Fruit fly (Drosophila melanogaster) whole organism, embryonic: ENCODE data around the gene SK.

ENCODE experiments used
- Asciz ChIP-seq: fragments of 200-800 bp; sonication (Bioruptor generic); optimal IDR thresholded peaks from 2 replicates; lab custom pipeline; 2017; ENCODE audit warnings: missing biosample characterization, mild to moderate bottlenecking, missing genetic modification characterization, missing genetic modification reagents
- CG10543 ChIP-seq: fragments of 200-800 bp; sonication (Bioruptor generic); optimal IDR thresholded peaks from 3 replicates; lab custom pipeline; 2017; ENCODE audit warnings: missing biosample characterization, mild to moderate bottlenecking, missing genetic modification characterization, moderate library complexity
- CG13624 ChIP-seq: fragments of 200-800 bp; sonication (Bioruptor generic); optimal IDR thresholded peaks from 2 replicates; lab custom pipeline; 2016; ENCODE audit warnings: missing biosample characterization, missing genetic modification characterization
- CG14441 ChIP-seq: fragments of 200-800 bp; sonication (Bioruptor generic); IDR thresholded peaks from 2 replicates; pipeline ENCODE4 v1.3.6; 2022; ENCODE audit warnings: missing biosample characterization, missing genetic modification characterization
- CG15514 ChIP-seq: fragments of 200-800 bp; sonication (Bioruptor generic); optimal IDR thresholded peaks from 3 replicates; lab custom pipeline; 2017; ENCODE audit warnings: missing biosample characterization, missing genetic modification characterization, mild to moderate bottlenecking, moderate library complexity, missing genetic modification reagents
- CG17328 ChIP-seq: fragments of 200-800 bp; sonication (Bioruptor generic); IDR thresholded peaks from 2 replicates; pipeline ENCODE4 v1.3.6; 2022; ENCODE audit warnings: missing biosample characterization, missing genetic modification characterization
- CG17829 ChIP-seq: fragments of 200-800 bp; optimal IDR thresholded peaks from 2 replicates; lab custom pipeline; 2019; ENCODE audit warnings: missing biosample characterization, mild to moderate bottlenecking, missing genetic modification characterization, moderate library complexity
- CG2678 ChIP-seq: fragments of 200-800 bp; sonication (Bioruptor generic); optimal IDR thresholded peaks from 3 replicates; lab custom pipeline; 2019; ENCODE audit warnings: missing biosample characterization, mild to moderate bottlenecking, missing genetic modification characterization, moderate library complexity
- CG31224 ChIP-seq: fragments of 200-800 bp; sonication (Bioruptor generic); IDR thresholded peaks from 2 replicates; pipeline ENCODE4 v1.3.6; 2022; ENCODE audit warnings: missing biosample characterization, missing genetic modification characterization
- CG31388 ChIP-seq: fragments of 200-800 bp; sonication (Bioruptor generic); optimal IDR thresholded peaks from 2 replicates; lab custom pipeline; 2016; ENCODE audit warnings: missing biosample characterization, missing genetic modification characterization
- CG3847 ChIP-seq: fragments of 200-800 bp; sonication (Bioruptor generic); IDR thresholded peaks from 2 replicates; pipeline ENCODE4 v1.3.6; 2022; ENCODE audit warnings: missing biosample characterization, missing genetic modification characterization
- CG3995 ChIP-seq: fragments of 200-800 bp; sonication (Bioruptor generic); optimal IDR thresholded peaks from 3 replicates; lab custom pipeline; 2016; ENCODE audit warnings: missing biosample characterization, missing genetic modification characterization
- CG4707 ChIP-seq: fragments of 200-800 bp; sonication (Bioruptor generic); optimal IDR thresholded peaks from 2 replicates; lab custom pipeline; 2018; ENCODE audit warnings: missing biosample characterization, mild to moderate bottlenecking, missing genetic modification characterization, moderate library complexity
- CG5180 ChIP-seq: fragments of 200-800 bp; sonication (Bioruptor generic); optimal IDR thresholded peaks from 3 replicates; lab custom pipeline; 2017; ENCODE audit warnings: missing biosample characterization, missing genetic modification characterization, mild to moderate bottlenecking, moderate library complexity, missing genetic modification reagents
- CG7786 ChIP-seq: fragments of 200-800 bp; sonication (Bioruptor generic); optimal IDR thresholded peaks from 2 replicates; lab custom pipeline; 2016; ENCODE audit warnings: missing biosample characterization, missing genetic modification characterization
- CG7928 ChIP-seq: fragments of 200-800 bp; sonication (Bioruptor generic); optimal IDR thresholded peaks from 2 replicates; lab custom pipeline; 2017; ENCODE audit warnings: missing biosample characterization, mild to moderate bottlenecking, missing genetic modification characterization
- Dbx ChIP-seq: fragments of 200-800 bp; sonication (Bioruptor generic); IDR thresholded peaks from 3 replicates; pipeline ENCODE4 v1.3.6; 2022; ENCODE audit warnings: missing biosample characterization, missing genetic modification characterization
- Ets65A ChIP-seq: fragments of 200-800 bp; sonication (Bioruptor generic); peaks from one replicate; lab custom pipeline; 2016; ENCODE audit warnings: missing biosample characterization, missing genetic modification characterization
- Hr78 ChIP-seq, 2 experiments: fragments of 200-800 bp in 1 of 2; fragments of >200 bp in 1 of 2; sonication (Bioruptor generic) in 1 of 2; optimal IDR thresholded peaks; 2 replicates each; lab custom pipeline; 2017 to 2019; ENCODE audit warnings: missing biosample characterization in 2 of 2, missing genetic modification characterization in 2 of 2, mild to moderate bottlenecking in 1 of 2, moderate library complexity in 1 of 2
- MBD-R2 ChIP-seq: fragments of 200-800 bp; sonication (Bioruptor generic); IDR thresholded peaks from 2 replicates; pipeline ENCODE4 v1.3.6; 2022; ENCODE audit warnings: missing biosample characterization, missing genetic modification characterization
- MESR4 ChIP-seq: fragments of 200-800 bp; sonication (Bioruptor generic); optimal IDR thresholded peaks from 2 replicates; lab custom pipeline; 2018; ENCODE audit warnings: missing biosample characterization, mild to moderate bottlenecking, missing genetic modification characterization, moderate library complexity
- Med ChIP-seq: fragments of 200-800 bp; sonication (Bioruptor generic); peaks from one replicate; lab custom pipeline; 2016; ENCODE audit warnings: missing biosample characterization, missing genetic modification characterization, mild to moderate bottlenecking, inconsistent platforms, moderate library complexity
- Meics ChIP-seq: fragments of 200-800 bp; sonication (Bioruptor generic); optimal IDR thresholded peaks from 2 replicates; lab custom pipeline; 2017; ENCODE audit warnings: missing biosample characterization, mild to moderate bottlenecking, missing genetic modification characterization
- Myb ChIP-seq: fragments of 200-800 bp; sonication (Bioruptor generic); optimal IDR thresholded peaks from 2 replicates; lab custom pipeline; 2016; ENCODE audit warnings: missing biosample characterization, missing genetic modification characterization
- Nf-YC ChIP-seq: fragments of 200-800 bp; optimal IDR thresholded peaks from 3 replicates; lab custom pipeline; 2019; ENCODE audit warnings: missing biosample characterization, mild to moderate bottlenecking, missing genetic modification characterization, moderate library complexity
- Pdp1 ChIP-seq, 2 experiments: fragments of 200-800 bp; sonication (Bioruptor generic); optimal IDR thresholded peaks; 3 replicates each; lab custom pipeline; 2016; ENCODE audit warnings: missing biosample characterization in 2 of 2, missing genetic modification characterization in 2 of 2, mild to moderate bottlenecking in 1 of 2, moderate library complexity in 1 of 2
- Sry-δ ChIP-seq: fragments of 200-800 bp; sonication (Bioruptor generic); optimal IDR thresholded peaks from 2 replicates; lab custom pipeline; 2016; ENCODE audit warnings: missing biosample characterization, missing genetic modification characterization
- TFAM ChIP-seq: fragments of 200-800 bp; sonication (Bioruptor generic); optimal IDR thresholded peaks from 2 replicates; lab custom pipeline; 2017; ENCODE audit warnings: missing biosample characterization, missing genetic modification characterization, inconsistent platforms
- Xrp1 ChIP-seq: fragments of 200-800 bp; sonication (Bioruptor generic); IDR thresholded peaks from 2 replicates; pipeline ENCODE4 v1.3.6; 2022; ENCODE audit warnings: missing biosample characterization, missing genetic modification characterization
- bigmax ChIP-seq: fragments of 200-800 bp; sonication (Bioruptor generic); optimal IDR thresholded peaks from 2 replicates; lab custom pipeline; 2018; ENCODE audit warnings: missing biosample characterization, mild to moderate bottlenecking, missing genetic modification characterization
- cg ChIP-seq: fragments of 200-800 bp; sonication (Bioruptor generic); optimal IDR thresholded peaks from 3 replicates; lab custom pipeline; 2019; ENCODE audit warnings: missing biosample characterization, mild to moderate bottlenecking, missing genetic modification characterization, moderate library complexity
- chinmo ChIP-seq: fragments of 200-800 bp; sonication (Bioruptor generic); IDR thresholded peaks from 4 replicates; pipeline ENCODE4 v1.3.6; 2022; ENCODE audit warnings: missing biosample characterization, missing genetic modification characterization; ENCODE audit not compliant: partially characterized antibody
- chm ChIP-seq: fragments of 200-800 bp; sonication (Bioruptor generic); IDR thresholded peaks from 2 replicates; pipeline ENCODE4 v1.3.6; 2022; ENCODE audit warnings: missing biosample characterization, missing genetic modification characterization
- eve ChIP-seq, 2 experiments: fragments of >200 bp; optimal IDR thresholded peaks; 2 replicates each; lab custom pipeline; 2017; ENCODE audit warnings: missing biosample characterization in 2 of 2, missing genetic modification characterization in 2 of 2
- eyg ChIP-seq: fragments of 200-800 bp; sonication (Bioruptor generic); optimal IDR thresholded peaks from 3 replicates; lab custom pipeline; 2016; ENCODE audit warnings: missing biosample characterization, missing genetic modification characterization
- gcm ChIP-seq: fragments of 200-800 bp; sonication (Bioruptor generic); optimal IDR thresholded peaks from 2 replicates; lab custom pipeline; 2019; ENCODE audit warnings: missing biosample characterization, mild to moderate bottlenecking, missing genetic modification characterization, moderate library complexity
- luna ChIP-seq: fragments of 200-800 bp; sonication (Bioruptor generic); optimal IDR thresholded peaks from 2 replicates; lab custom pipeline; 2016; ENCODE audit warnings: missing biosample characterization, missing genetic modification characterization
- nom ChIP-seq: fragments of 200-800 bp; sonication (Bioruptor generic); optimal IDR thresholded peaks from 2 replicates; lab custom pipeline; 2017; ENCODE audit warnings: missing biosample characterization, missing genetic modification characterization, mild to moderate bottlenecking, moderate library complexity, missing genetic modification reagents
- prd ChIP-seq, 3 experiments: fragments of >200 bp in 2 of 3; fragments of 200-800 bp in 1 of 3; sonication (Bioruptor generic) in 1 of 3; optimal IDR thresholded peaks in 2 of 3; IDR thresholded peaks in 1 of 3; 2 replicates in 2 of 3; 3 replicates in 1 of 3; pipeline versions ENCODE4 v1.3.6 to Lab custom; 2017 to 2022; ENCODE audit warnings: missing biosample characterization in 1 of 3, missing genetic modification characterization in 1 of 3
- rib ChIP-seq: fragments of 200-800 bp; sonication (Bioruptor generic); IDR thresholded peaks from 2 replicates; pipeline ENCODE4 v1.3.6; 2022; ENCODE audit warnings: missing biosample characterization, missing genetic modification characterization
- scrt ChIP-seq: fragments of 200-800 bp; sonication (Bioruptor generic); optimal IDR thresholded peaks from 2 replicates; lab custom pipeline; 2018; ENCODE audit warnings: missing biosample characterization, mild to moderate bottlenecking, missing genetic modification characterization, moderate library complexity
- slbo ChIP-seq: fragments of 200-800 bp; sonication (Bioruptor generic); IDR thresholded peaks from 2 replicates; pipeline ENCODE4 v1.3.6; 2022; ENCODE audit warnings: missing biosample characterization, missing genetic modification characterization
- stc ChIP-seq: fragments of 200-800 bp; sonication (Bioruptor generic); IDR thresholded peaks from 2 replicates; pipeline ENCODE4 v1.3.6; 2022; ENCODE audit warnings: missing biosample characterization, missing genetic modification characterization
- tap ChIP-seq: fragments of 200-800 bp; optimal IDR thresholded peaks from 3 replicates; lab custom pipeline; 2019; ENCODE audit warnings: missing biosample characterization, mild to moderate bottlenecking, missing genetic modification characterization, moderate library complexity
- tll ChIP-seq, 2 experiments: fragments of 200-800 bp in 1 of 2; fragments of >200 bp in 1 of 2; sonication (Bioruptor generic) in 1 of 2; optimal IDR thresholded peaks; 2 replicates each; lab custom pipeline; 2017 to 2019; ENCODE audit warnings: missing biosample characterization in 2 of 2, missing genetic modification characterization in 2 of 2, mild to moderate bottlenecking in 1 of 2, moderate library complexity in 1 of 2
- tx ChIP-seq: fragments of 200-800 bp; sonication (Bioruptor generic); optimal IDR thresholded peaks from 2 replicates; lab custom pipeline; 2016; ENCODE audit warnings: missing biosample characterization, missing genetic modification characterization
- unc-4 ChIP-seq: fragments of 200-800 bp; sonication (Bioruptor generic); IDR thresholded peaks from 2 replicates; pipeline ENCODE4 v1.3.6; 2022; ENCODE audit warnings: missing biosample characterization, missing genetic modification characterization; ENCODE audit not compliant: partially characterized antibody

Gene SK

dm6 chrX:5421407-5422250 lies 81.6 kb downstream of the SK start, which contains the start of gene Usp16-45 (continued):
- TF ChIP-seq rib (GFP tag; lab: Robert Waterston, UW) (no peak), CG7928 (GFP tag; lab: Kevin White, UChicago) (no peak), tll (GFP tag; optimal IDR thresholded peaks at IDR 0.05; lab: Kevin White, UChicago) (no peak), chm (GFP tag; lab: Robert Waterston, UW) (no peak), CG13624 (GFP tag; lab: Kevin White, UChicago) (peak; percentile 5), MBD-R2 (GFP tag; lab: Robert Waterston, UW) (0 out of 2 replicates have a peak, but pooled peaks have one; percentile 14), scrt (GFP tag; lab: Kevin White, UChicago) (peak; percentile 41), Myb (peak; percentile 38), CG5180 (GFP tag; lab: Kevin White, UChicago) (peak; percentile 68), CG15514 (GFP tag; lab: Kevin White, UChicago) (peak; percentile 34), Nf-YC (tag; lab: Kevin White, UChicago) (peak; percentile 40), Sry-δ (GFP tag; lab: Kevin White, UChicago) (peak; percentile 30), stc (GFP tag; lab: Robert Waterston, UW) (no peak), slbo (GFP tag; lab: Robert Waterston, UW) (peak; percentile 5; the same call in 1 of the 2 replicates), unc-4 (GFP tag; lab: Robert Waterston, UW) (peak; percentile 39; the same call in 1 of the 2 replicates), Pdp1 (GFP tag; optimal IDR thresholded peaks at IDR 0.05; lab: Kevin White, UChicago) (peak in 1 of 2 experiments; percentile 2)
- TF ChIP-seq, all 482 proteins: peak for 34

- TF ChIP-seq chinmo (GFP tag; lab: Robert Waterston, UW) (no peak), eyg (no peak), CG3847 (GFP tag; lab: Robert Waterston, UW) (no peak), Hr78 (GFP tag; optimal IDR thresholded peaks at IDR 0.05; lab: Kevin White, UChicago) (peak in 1 of 2 experiments; percentile 78), eve (GFP tag; optimal IDR thresholded peaks at IDR 0.05; lab: Kevin White, UChicago) (no peak), Med (GFP tag; lab: Kevin White, UChicago) (peak; percentile 36), CG14441 (no peak), CG17829 (tag; lab: Kevin White, UChicago) (no peak), MESR4 (peak; percentile 74), CG7786 (GFP tag; lab: Kevin White, UChicago) (no peak), CG4707 (GFP tag; lab: Kevin White, UChicago) (no peak), CG31224 (GFP tag; lab: Robert Waterston, UW) (no peak), CG3995 (GFP tag; lab: Kevin White, UChicago) (no peak), tap (tag; lab: Kevin White, UChicago) (no peak), CG10543 (GFP tag; lab: Kevin White, UChicago) (no peak), cg (GFP tag; lab: Kevin White, UChicago) (peak; percentile 40), tx (GFP tag; lab: Kevin White, UChicago) (no peak), Dbx (GFP tag; lab: Robert Waterston, UW) (no peak), Ets65A (GFP tag; lab: Kevin White, UChicago) (peak; percentile 33), CG2678 (tag; lab: Kevin White, UChicago) (no peak), luna (GFP tag; lab: Kevin White, UChicago) (no peak), TFAM (GFP tag; lab: Kevin White, UChicago) (no peak), gcm (no peak), CG31388 (no peak), Xrp1 (no peak), CG17328 (GFP tag; lab: Robert Waterston, UW) (no peak), Asciz (no peak), Meics (peak; percentile 80), prd (optimal IDR thresholded peaks at IDR 0.05; lab: Kevin White, UChicago) (no peak), prd (GFP tag; IDR thresholded peaks at IDR 0.05; lab: Robert Waterston, UW) (no peak), nom (GFP tag; lab: Kevin White, UChicago) (peak; percentile 27), bigmax (GFP tag; lab: Kevin White, UChicago) (peak; percentile 95)
Measured at dm6 chrX:5422251-5422551, 82.2 kb downstream of the SK start.
